4 worm cellular contexts compared by ENCODE assay signal in the genomic region with DNA sequence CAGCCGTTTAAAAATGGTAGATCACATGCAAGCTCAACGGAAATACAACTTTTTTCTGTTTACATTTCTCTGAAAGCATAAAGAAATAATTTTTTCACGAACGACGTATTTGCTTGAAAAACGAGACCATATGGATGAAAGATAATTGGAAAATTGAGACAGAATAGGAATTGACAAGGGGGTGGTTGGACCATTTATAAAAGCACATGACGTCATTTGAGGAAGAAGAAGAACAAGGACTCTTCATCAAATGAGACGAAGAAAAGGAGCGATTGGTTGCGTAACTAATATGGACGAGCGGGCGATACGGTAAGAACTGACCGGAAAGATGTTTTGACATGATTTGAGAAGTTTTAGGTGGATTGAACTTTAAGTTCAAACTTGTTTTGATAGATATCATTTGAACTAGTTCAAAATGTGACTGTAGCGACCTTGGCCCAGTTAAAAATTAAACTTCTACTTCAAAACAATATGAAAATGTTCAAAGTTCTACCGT.
TF ChIP-seq lines count a peak whose summit lies in the region.

No protein-coding gene starts in this region.

TF ChIP-seq in whole organism, L1 larva, 84 proteins besides CTCF, POLR2A, EP300 and RAD21 (continued from another document and continues in another):
- TF ChIP-seq pag-3 (tag; optimal IDR thresholded peaks at IDR 0.05; lab: Kevin White, UChicago; ENCODE audit: borderline replicate concordance, insufficient read depth) = peak; percentile 66
- no peak for TF ChIP-seq C16A3.4 (tag; optimal IDR thresholded peaks at IDR 0.05; lab: Kevin White, UChicago)
- peak; percentile 77 for TF ChIP-seq lin-14 (GFP tag; optimal IDR thresholded peaks at IDR 0.05; lab: Kevin White, UChicago)
- TF ChIP-seq zip-4 (GFP tag; optimal IDR thresholded peaks at IDR 0.05; lab: Kevin White, UChicago) = no peak
- no peak for TF ChIP-seq sptf-1 (tag; optimal IDR thresholded peaks at IDR 0.05; lab: Kevin White, UChicago)
- TF ChIP-seq nhr-12 (tag; optimal IDR thresholded peaks at IDR 0.05; lab: Kevin White, UChicago) = no peak
- peak in 1 of 2 experiments; percentile 61 for TF ChIP-seq ztf-11 (tag; optimal IDR thresholded peaks at IDR 0.05; lab: Kevin White, UChicago)
- TF ChIP-seq irx-1 (tag; optimal IDR thresholded peaks at IDR 0.05; lab: Kevin White, UChicago) = no peak
- TF ChIP-seq unc-62 (GFP tag; optimal IDR thresholded peaks at IDR 0.05; lab: Kevin White, UChicago) = no peak
- no peak for TF ChIP-seq isw-1 (GFP tag; IDR thresholded peaks at IDR 0.05; lab: Robert Waterston, UW)
- no peak for TF ChIP-seq F16B12.6 (tag; optimal IDR thresholded peaks at IDR 0.05; lab: Kevin White, UChicago)
- no peak for TF ChIP-seq unc-30 (tag; optimal IDR thresholded peaks at IDR 0.05; lab: Kevin White, UChicago)
- no peak for TF ChIP-seq fkh-8 (tag; optimal IDR thresholded peaks at IDR 0.05; lab: Kevin White, UChicago)
- no peak for TF ChIP-seq jun-1 (tag; optimal IDR thresholded peaks at IDR 0.05; lab: Kevin White, UChicago)
- peak; percentile 51 for TF ChIP-seq mep-1 (tag; optimal IDR thresholded peaks at IDR 0.05; lab: Kevin White, UChicago)
- TF ChIP-seq vab-15 (tag; optimal IDR thresholded peaks at IDR 0.05; lab: Kevin White, UChicago) = no peak
- TF ChIP-seq snu-23 (GFP tag; optimal IDR thresholded peaks at IDR 0.05; lab: Kevin White, UChicago) = peak; percentile 61
- peak in 2 of 3 experiments; percentile 5 for TF ChIP-seq dpl-1 (GFP tag; optimal IDR thresholded peaks at IDR 0.05; lab: Kevin White, UChicago)
- no peak for TF ChIP-seq ceh-8 (GFP tag; optimal IDR thresholded peaks at IDR 0.05; lab: Kevin White, UChicago)
- TF ChIP-seq pqm-1 (tag; optimal IDR thresholded peaks at IDR 0.05; lab: Kevin White, UChicago) = no peak
- TF ChIP-seq mdl-1 (tag; optimal IDR thresholded peaks at IDR 0.05; lab: Kevin White, UChicago) = no peak
- no peak for TF ChIP-seq nhr-84 (tag; optimal IDR thresholded peaks at IDR 0.05; lab: Kevin White, UChicago)
- no peak for TF ChIP-seq efl-3 (GFP tag; optimal IDR thresholded peaks at IDR 0.05; lab: Kevin White, UChicago)
- peak; percentile 61 for TF ChIP-seq nhr-20 (tag; optimal IDR thresholded peaks at IDR 0.05; lab: Kevin White, UChicago)
- no peak for TF ChIP-seq hpl-2 (GFP tag; optimal IDR thresholded peaks at IDR 0.05; lab: Kevin White, UChicago)
- peak; percentile 78 for TF ChIP-seq nhr-71 (tag; optimal IDR thresholded peaks at IDR 0.05; lab: Kevin White, UChicago)
- no peak for TF ChIP-seq ztf-4 (tag; optimal IDR thresholded peaks at IDR 0.05; lab: Kevin White, UChicago)
- no peak for TF ChIP-seq fos-1 (tag; optimal IDR thresholded peaks at IDR 0.05; lab: Kevin White, UChicago)
- TF ChIP-seq sup-37 (GFP tag; optimal IDR thresholded peaks at IDR 0.05; lab: Kevin White, UChicago) = no peak
- TF ChIP-seq nhr-11 (tag; optimal IDR thresholded peaks at IDR 0.05; lab: Kevin White, UChicago) = peak; percentile 20
- peak; percentile 36 for TF ChIP-seq nhr-19 (GFP tag; conservative IDR thresholded peaks at IDR 0.05; lab: Robert Waterston, UW)
- TF ChIP-seq ceh-90 (tag; optimal IDR thresholded peaks at IDR 0.05; lab: Kevin White, UChicago) = no peak

TF ChIP-seq in whole organism, L2 larva, 48 proteins besides CTCF, POLR2A, EP300 and RAD21 (continued from another document):
- TF ChIP-seq nhr-129 (tag; optimal IDR thresholded peaks at IDR 0.05; lab: Kevin White, UChicago) (peak; percentile 76), ZK546.5 (tag; optimal IDR thresholded peaks at IDR 0.05; lab: Kevin White, UChicago) (no peak), nhr-77 (tag; optimal IDR thresholded peaks at IDR 0.05; lab: Kevin White, UChicago) (no peak), mbf-1 (tag; optimal IDR thresholded peaks at IDR 0.05; lab: Kevin White, UChicago) (no peak), ceh-82 (tag; optimal IDR thresholded peaks at IDR 0.05; lab: Kevin White, UChicago) (no peak), snpc-4 (tag; optimal IDR thresholded peaks at IDR 0.05; lab: Kevin White, UChicago) (no peak), sma-3 (GFP tag; optimal IDR thresholded peaks at IDR 0.05; lab: Kevin White, UChicago) (peak; percentile 69), lin-13 (GFP tag; optimal IDR thresholded peaks at IDR 0.05; lab: Kevin White, UChicago) (no peak), egl-27 (tag; optimal IDR thresholded peaks at IDR 0.05; lab: Kevin White, UChicago) (peak; percentile 69), elt-1 (tag; optimal IDR thresholded peaks at IDR 0.05; lab: Kevin White, UChicago) (no peak), unc-55 (GFP tag; optimal IDR thresholded peaks at IDR 0.05; lab: Kevin White, UChicago) (peak; percentile 24), lsy-2 (tag; optimal IDR thresholded peaks at IDR 0.05; lab: Kevin White, UChicago) (peak in 1 of 2 experiments; percentile 54), ztf-11 (tag; optimal IDR thresholded peaks at IDR 0.05; lab: Kevin White, UChicago) (no peak), nhr-25 (tag; optimal IDR thresholded peaks at IDR 0.05; lab: Kevin White, UChicago) (no peak)

TF ChIP-seq in whole organism, L4 larva, 104 proteins besides CTCF, POLR2A, EP300 and RAD21 (continued from another document and continues in another):
- TF ChIP-seq ceh-32 (tag; optimal IDR thresholded peaks at IDR 0.05; lab: Kevin White, UChicago; ENCODE audit: poor library complexity) (no peak), cey-2 (tag; optimal IDR thresholded peaks at IDR 0.05; lab: Kevin White, UChicago; ENCODE audit: borderline replicate concordance, insufficient read depth) (no peak), pha-4 (GFP tag; IDR thresholded peaks at IDR 0.05; lab: Robert Waterston, UW) (peak; percentile 51; the same call in 1 of the 2 replicates), pha-4 (tag; optimal IDR thresholded peaks at IDR 0.05; lab: Kevin White, UChicago) (peak; percentile 50), hlh-11 (tag; optimal IDR thresholded peaks at IDR 0.05; lab: Kevin White, UChicago) (peak; percentile 42), fkh-10 (GFP tag; optimal IDR thresholded peaks at IDR 0.05; lab: Kevin White, UChicago) (no peak), zag-1 (tag; optimal IDR thresholded peaks at IDR 0.05; lab: Kevin White, UChicago) (peak; percentile 22), arid-1 (GFP tag; conservative IDR thresholded peaks at IDR 0.05; lab: Robert Waterston, UW) (0 out of 2 replicates have a peak, but pooled peaks have one; percentile 8), spr-3 (GFP tag; optimal IDR thresholded peaks at IDR 0.05; lab: Kevin White, UChicago) (no peak), T20F7.1 (GFP tag; optimal IDR thresholded peaks at IDR 0.05; lab: Kevin White, UChicago) (no peak), ceh-28 (tag; optimal IDR thresholded peaks at IDR 0.05; lab: Kevin White, UChicago) (no peak), daf-12 (tag; optimal IDR thresholded peaks at IDR 0.05; lab: Kevin White, UChicago) (no peak), R02D3.7 (tag; optimal IDR thresholded peaks at IDR 0.05; lab: Kevin White, UChicago) (no peak), nhr-111 (GFP tag; optimal IDR thresholded peaks at IDR 0.05; lab: Kevin White, UChicago) (no peak), egl-27 (tag; optimal IDR thresholded peaks at IDR 0.05; lab: Kevin White, UChicago) (no peak), dmd-6 (GFP tag; IDR thresholded peaks at IDR 0.05; lab: Robert Waterston, UW) (peak; percentile 35; the same call in 1 of the 2 replicates), F10B5.3 (tag; optimal IDR thresholded peaks at IDR 0.05; lab: Kevin White, UChicago) (no peak), madf-9 (GFP tag; conservative IDR thresholded peaks at IDR 0.05; lab: Robert Waterston, UW) (no peak), mxl-3 (GFP tag; optimal IDR thresholded peaks at IDR 0.05; lab: Kevin White, UChicago) (no peak), lin-38 (GFP tag; IDR thresholded peaks at IDR 0.05; lab: Robert Waterston, UW) (no peak), ceh-20 (GFP tag; IDR thresholded peaks at IDR 0.05; lab: Robert Waterston, UW) (peak; percentile 65; the same call in 1 of the 2 replicates), ctbp-1 (GFP tag; IDR thresholded peaks at IDR 0.05; lab: Robert Waterston, UW) (no peak), gei-8 (GFP tag; optimal IDR thresholded peaks at IDR 0.05; lab: Kevin White, UChicago) (no peak), nhr-10 (tag; optimal IDR thresholded peaks at IDR 0.05; lab: Kevin White, UChicago) (peak; percentile 79), mdl-1 (tag; optimal IDR thresholded peaks at IDR 0.05; lab: Kevin White, UChicago) (peak in 1 of 2 experiments; percentile 51), dmd-9 (GFP tag; IDR thresholded peaks at IDR 0.05; lab: Robert Waterston, UW) (no peak), hmg-1.1 (GFP tag; IDR thresholded peaks at IDR 0.05; lab: Robert Waterston, UW) (peak; percentile 52), nhr-237 (tag; optimal IDR thresholded peaks at IDR 0.05; lab: Kevin White, UChicago) (no peak), Y105C5A.15 (GFP tag; IDR thresholded peaks at IDR 0.05; lab: Robert Waterston, UW) (0 out of 2 replicates have a peak, but pooled peaks have one; percentile 4), egl-43 (GFP tag; IDR thresholded peaks at IDR 0.05; lab: Robert Waterston, UW) (0 out of 2 replicates have a peak, but pooled peaks have one; percentile 13), rbr-2 (tag; optimal IDR thresholded peaks at IDR 0.05; lab: Kevin White, UChicago) (no peak), aly-2 (tag; optimal IDR thresholded peaks at IDR 0.05; lab: Kevin White, UChicago) (no peak), F49E8.2 (tag; optimal IDR thresholded peaks at IDR 0.05; lab: Kevin White, UChicago; ENCODE audit: borderline replicate concordance) (no peak), saeg-2 (GFP tag; IDR thresholded peaks at IDR 0.05; lab: Robert Waterston, UW) (no peak), nhr-76 (tag; optimal IDR thresholded peaks at IDR 0.05; lab: Kevin White, UChicago) (no peak), Y48G9A.11 (GFP tag; IDR thresholded peaks at IDR 0.05; lab: Robert Waterston, UW) (no peak), F44E2.7 (GFP tag; IDR thresholded peaks at IDR 0.05; lab: Robert Waterston, UW) (no peak), skn-1 (tag; optimal IDR thresholded peaks at IDR 0.05; lab: Kevin White, UChicago) (no peak), T26A8.4 (GFP tag; IDR thresholded peaks at IDR 0.05; lab: Robert Waterston, UW) (no peak), lin-13 (GFP tag; optimal IDR thresholded peaks at IDR 0.05; lab: Kevin White, UChicago) (peak; percentile 63), nhr-11 (tag; optimal IDR thresholded peaks at IDR 0.05; lab: Kevin White, UChicago) (peak; percentile 29), hlh-30 (tag; optimal IDR thresholded peaks at IDR 0.05; lab: Kevin White, UChicago; ENCODE audit: insufficient read depth) (peak; percentile 65), aha-1 (tag; lab: Kevin White, UChicago) (peak; percentile 97)

TF ChIP-seq in whole organism, young adult, 124 proteins besides CTCF, POLR2A, EP300 and RAD21 (continued from another document and continues in another):
- no peak for TF ChIP-seq madf-6 (GFP tag; IDR thresholded peaks at IDR 0.05; lab: Robert Waterston, UW)
- no peak for TF ChIP-seq snpc-1.3 (tag; optimal IDR thresholded peaks at IDR 0.05; lab: Kevin White, UChicago; ENCODE audit: insufficient read depth)
- no peak for TF ChIP-seq attf-5 (GFP tag; optimal IDR thresholded peaks at IDR 0.05; lab: Kevin White, UChicago)
- no peak for TF ChIP-seq F52B5.7 (tag; optimal IDR thresholded peaks at IDR 0.05; lab: Kevin White, UChicago)
- TF ChIP-seq ztf-25 (GFP tag; IDR thresholded peaks at IDR 0.05; lab: Robert Waterston, UW) = no peak
- TF ChIP-seq B0035.1 (tag; optimal IDR thresholded peaks at IDR 0.05; lab: Kevin White, UChicago) = no peak
- no peak for TF ChIP-seq rpc-1 (optimal IDR thresholded peaks at IDR 0.05; lab: Kevin White, UChicago)
- no peak for TF ChIP-seq rpc-1 (tag; optimal IDR thresholded peaks at IDR 0.05; lab: Kevin White, UChicago)
- TF ChIP-seq ceh-79 (tag; optimal IDR thresholded peaks at IDR 0.05; lab: Kevin White, UChicago) = no peak
- no peak for TF ChIP-seq zfh-2 (GFP tag; conservative IDR thresholded peaks at IDR 0.05; lab: Robert Waterston, UW)
- TF ChIP-seq C06A6.2 (GFP tag; conservative IDR thresholded peaks at IDR 0.05; lab: Robert Waterston, UW) = no peak
- TF ChIP-seq mes-4 (tag; optimal IDR thresholded peaks at IDR 0.05; lab: Kevin White, UChicago) = no peak
- no peak for TF ChIP-seq tbx-9 (tag; optimal IDR thresholded peaks at IDR 0.05; lab: Kevin White, UChicago; ENCODE audit: borderline replicate concordance)
- TF ChIP-seq ccch-3 (GFP tag; optimal IDR thresholded peaks at IDR 0.05; lab: Kevin White, UChicago) = no peak
- no peak for TF ChIP-seq lsl-1 (GFP tag; optimal IDR thresholded peaks at IDR 0.05; lab: Kevin White, UChicago)
- no peak for TF ChIP-seq die-1 (tag; optimal IDR thresholded peaks at IDR 0.05; lab: Kevin White, UChicago)
- TF ChIP-seq egl-44 (GFP tag; IDR thresholded peaks at IDR 0.05; lab: Robert Waterston, UW) = no peak
- TF ChIP-seq madf-8 (GFP tag; conservative IDR thresholded peaks at IDR 0.05; lab: Robert Waterston, UW) = no peak
- no peak for TF ChIP-seq akir-1 (GFP tag; optimal IDR thresholded peaks at IDR 0.05; lab: Kevin White, UChicago)
- no peak for TF ChIP-seq F49E8.2 (tag; optimal IDR thresholded peaks at IDR 0.05; lab: Kevin White, UChicago; ENCODE audit: insufficient read depth)
- TF ChIP-seq hlh-12 (tag; optimal IDR thresholded peaks at IDR 0.05; lab: Kevin White, UChicago) = no peak
- TF ChIP-seq B0261.1 (tag; optimal IDR thresholded peaks at IDR 0.05; lab: Kevin White, UChicago) = no peak
- no peak for TF ChIP-seq bed-2 (GFP tag; IDR thresholded peaks at IDR 0.05; lab: Robert Waterston, UW)
- no peak for TF ChIP-seq Y56A3A.18 (GFP tag; IDR thresholded peaks at IDR 0.05; lab: Robert Waterston, UW)
- no peak for TF ChIP-seq ZK185.1 (tag; optimal IDR thresholded peaks at IDR 0.05; lab: Kevin White, UChicago; ENCODE audit: poor library complexity, severe bottlenecking)
- TF ChIP-seq hrde-1 (tag; optimal IDR thresholded peaks at IDR 0.05; lab: Kevin White, UChicago; ENCODE audit: borderline replicate concordance) = no peak
- no peak for TF ChIP-seq egrh-3 (GFP tag; IDR thresholded peaks at IDR 0.05; lab: Robert Waterston, UW)
- no peak for TF ChIP-seq B0019.2 (GFP tag; conservative IDR thresholded peaks at IDR 0.05; lab: Robert Waterston, UW)
- no peak; the same call in 1 of the 2 replicates for TF ChIP-seq Y53G8AR.9 (GFP tag; conservative IDR thresholded peaks at IDR 0.05; lab: Robert Waterston, UW)
- TF ChIP-seq rcor-1 (GFP tag; IDR thresholded peaks at IDR 0.05; lab: Robert Waterston, UW) = 0 out of 2 replicates have a peak, but pooled peaks have one; percentile 16
- no peak for TF ChIP-seq D2030.7 (GFP tag; IDR thresholded peaks at IDR 0.05; lab: Robert Waterston, UW)
- no peak for TF ChIP-seq lsy-27 (tag; optimal IDR thresholded peaks at IDR 0.05; lab: Kevin White, UChicago; ENCODE audit: borderline replicate concordance, insufficient read depth)
- TF ChIP-seq nfyb-1 (GFP tag; IDR thresholded peaks at IDR 0.05; lab: Robert Waterston, UW) = peak; percentile 55
- no peak for TF ChIP-seq snpc-4 (GFP tag; optimal IDR thresholded peaks at IDR 0.05; lab: Kevin White, UChicago)
- TF ChIP-seq snpc-4 (tag; optimal IDR thresholded peaks at IDR 0.05; lab: Kevin White, UChicago) = no peak
- TF ChIP-seq ceh-91 (GFP tag; IDR thresholded peaks at IDR 0.05; lab: Robert Waterston, UW) = no peak
- peak; percentile 77 for TF ChIP-seq ama-1 (optimal IDR thresholded peaks at IDR 0.05; lab: Kevin White, UChicago)
- TF ChIP-seq ama-1 (GFP tag; optimal IDR thresholded peaks at IDR 0.05; lab: Kevin White, UChicago) = no peak
- TF ChIP-seq let-526 (GFP tag; IDR thresholded peaks at IDR 0.05; lab: Robert Waterston, UW) = no peak
- no peak for TF ChIP-seq athp-1 (tag; optimal IDR thresholded peaks at IDR 0.05; lab: Kevin White, UChicago)
- peak; percentile 14 for TF ChIP-seq nhr-80 (tag; optimal IDR thresholded peaks at IDR 0.05; lab: Kevin White, UChicago)
- TF ChIP-seq snpc-3.4 (tag; optimal IDR thresholded peaks at IDR 0.05; lab: Kevin White, UChicago) = no peak
- no peak for TF ChIP-seq mxl-1 (tag; optimal IDR thresholded peaks at IDR 0.05; lab: Kevin White, UChicago)
- no peak for TF ChIP-seq ztf-6 (GFP tag; IDR thresholded peaks at IDR 0.05; lab: Robert Waterston, UW)
- no peak for TF ChIP-seq T26A5.8 (tag; optimal IDR thresholded peaks at IDR 0.05; lab: Kevin White, UChicago)
- no peak for TF ChIP-seq hlh-26 (GFP tag; conservative IDR thresholded peaks at IDR 0.05; lab: Robert Waterston, UW)
- no peak for TF ChIP-seq cebp-2 (GFP tag; IDR thresholded peaks at IDR 0.05; lab: Robert Waterston, UW)
- no peak for TF ChIP-seq ceh-40 (GFP tag; IDR thresholded peaks at IDR 0.05; lab: Robert Waterston, UW)
- no peak for TF ChIP-seq lin-35 (GFP tag; optimal IDR thresholded peaks at IDR 0.05; lab: Kevin White, UChicago)
- TF ChIP-seq tbp1 (GFP tag; optimal IDR thresholded peaks at IDR 0.05; lab: Kevin White, UChicago) = no peak
